Worm (Caenorhabditis elegans) whole organism, late embryonic: ENCODE measurements around the gene ZK512.7.

Source experiments
- ama-1 ChIP-seq: fragments of 150-350 bp; optimal IDR thresholded peaks from 2 replicates; lab custom pipeline; 2014
- ceh-22 ChIP-seq: sonication (generic microtip); optimal IDR thresholded peaks from 2 replicates; lab custom pipeline; 2017; ENCODE audit warnings: missing biosample characterization, missing genetic modification characterization
- sdc-2 ChIP-seq: sonication (generic microtip); optimal IDR thresholded peaks from 2 replicates; lab custom pipeline; 2016; ENCODE audit warnings: missing genotype, missing genetic modification characterization, missing compliant biosample characterization
- syd-9 ChIP-seq: sonication (generic microtip); optimal IDR thresholded peaks from 2 replicates; lab custom pipeline; 2016; ENCODE audit warnings: mild to moderate bottlenecking, missing genetic modification characterization, moderate library complexity, missing compliant biosample characterization
- tbx-2 ChIP-seq: sonication (generic microtip); optimal IDR thresholded peaks from 2 replicates; lab custom pipeline; 2016; ENCODE audit warnings: missing genetic modification characterization, missing compliant biosample characterization
- ttx-3 ChIP-seq: sonication (generic microtip); optimal IDR thresholded peaks from 2 replicates; lab custom pipeline; 2016; ENCODE audit warnings: missing genetic modification reagents, missing genetic modification characterization, missing compliant biosample characterization

- TF ChIP-seq ceh-22 (tag; lab: Kevin White, UChicago) (no peak), syd-9 (tag; lab: Kevin White, UChicago) (no peak), ttx-3 (no peak), ama-1 (no peak), sdc-2 (tag; lab: Kevin White, UChicago) (no peak), tbx-2 (tag; lab: Kevin White, UChicago) (no peak)
Observed at ce11 chrIII:9118921-9119606, 19.4 kb downstream of the ZK512.7 start, which contains the start of gene ced-11.
